Fruit fly (Drosophila melanogaster) whole organism, embryonic: Measurements from ENCODE around the gene UQCR-C2.

Source experiments
- Awh ChIP-seq: fragments of 200-800 bp; sonication (Bioruptor generic); IDR thresholded peaks from 2 replicates; pipeline ENCODE4, ENCODE4 v1.3.6; 2022; ENCODE audit warnings: missing biosample characterization, missing genetic modification characterization
- Blimp-1 ChIP-seq: fragments of 200-800 bp; sonication (Bioruptor generic); optimal IDR thresholded peaks from 3 replicates; lab custom pipeline; 2018; ENCODE audit warnings: missing biosample characterization, missing genetic modification characterization, mild to moderate bottlenecking, moderate library complexity, missing genetic modification reagents
- CG10366 ChIP-seq: fragments of 200-800 bp; sonication (Bioruptor generic); IDR thresholded peaks from 2 replicates; pipeline ENCODE4 v1.3.6; 2022; ENCODE audit warnings: missing biosample characterization, missing genetic modification characterization
- CG10543 ChIP-seq: fragments of 200-800 bp; sonication (Bioruptor generic); optimal IDR thresholded peaks from 3 replicates; lab custom pipeline; 2017; ENCODE audit warnings: missing biosample characterization, mild to moderate bottlenecking, missing genetic modification characterization, moderate library complexity
- CG10565 ChIP-seq: fragments of 200-800 bp; sonication (Bioruptor generic); optimal IDR thresholded peaks from 3 replicates; lab custom pipeline; 2016; ENCODE audit warnings: missing biosample characterization, mild to moderate bottlenecking, missing genetic modification characterization
- CG10979 ChIP-seq: fragments of 200-800 bp; sonication (Bioruptor generic); optimal IDR thresholded peaks from 2 replicates; lab custom pipeline; 2018; ENCODE audit warnings: missing biosample characterization, mild to moderate bottlenecking, missing genetic modification characterization, moderate library complexity
- CG14710 ChIP-seq: fragments of 200-800 bp; sonication (Bioruptor generic); optimal IDR thresholded peaks from 3 replicates; lab custom pipeline; 2019; ENCODE audit warnings: missing biosample characterization, mild to moderate bottlenecking, missing genetic modification characterization, moderate library complexity
- CG14860 ChIP-seq: fragments of 200-800 bp; sonication (Bioruptor generic); IDR thresholded peaks from 3 replicates; pipeline ENCODE4 v1.3.6; 2022; ENCODE audit warnings: missing biosample characterization, missing genetic modification characterization; ENCODE audit not compliant: partially characterized antibody
- CG1602 ChIP-seq: fragments of 200-800 bp; sonication (Bioruptor generic); optimal IDR thresholded peaks from 3 replicates; lab custom pipeline; 2016; ENCODE audit warnings: missing biosample characterization, missing genetic modification characterization
- CG17328 ChIP-seq: fragments of 200-800 bp; sonication (Bioruptor generic); IDR thresholded peaks from 2 replicates; pipeline ENCODE4 v1.3.6; 2022; ENCODE audit warnings: missing biosample characterization, missing genetic modification characterization
- CG17361 ChIP-seq: fragments of 200-800 bp; sonication (Bioruptor generic); IDR thresholded peaks from 3 replicates; pipeline ENCODE4 v1.3.6; 2022; ENCODE audit warnings: missing biosample characterization, missing genetic modification characterization
- CG17385 ChIP-seq: fragments of 200-800 bp; sonication (Bioruptor generic); optimal IDR thresholded peaks from 3 replicates; lab custom pipeline; 2018; ENCODE audit warnings: missing biosample characterization, mild to moderate bottlenecking, missing genetic modification characterization
- CG17612 ChIP-seq: fragments of 200-800 bp; sonication (Bioruptor generic); IDR thresholded peaks from 2 replicates; pipeline ENCODE4 v1.3.6; 2022; ENCODE audit warnings: missing biosample characterization, missing genetic modification characterization
- CG18476 ChIP-seq: fragments of 200-800 bp; sonication (Bioruptor generic); optimal IDR thresholded peaks from 2 replicates; lab custom pipeline; 2016; ENCODE audit warnings: missing biosample characterization, mild to moderate bottlenecking, missing genetic modification characterization
- CG2116 ChIP-seq: fragments of 200-800 bp; sonication (Bioruptor generic); optimal IDR thresholded peaks from 3 replicates; lab custom pipeline; 2018; ENCODE audit warnings: missing biosample characterization, mild to moderate bottlenecking, missing genetic modification characterization
- CG2712 ChIP-seq: fragments of 200-800 bp; optimal IDR thresholded peaks from 3 replicates; lab custom pipeline; 2019; ENCODE audit warnings: missing biosample characterization, mild to moderate bottlenecking, missing genetic modification characterization, moderate library complexity
- CG4282 ChIP-seq: fragments of 200-800 bp; sonication (Bioruptor generic); optimal IDR thresholded peaks from 2 replicates; lab custom pipeline; 2016; ENCODE audit warnings: missing biosample characterization, missing genetic modification characterization
- CG5953 ChIP-seq: fragments of 200-800 bp; sonication (Bioruptor generic); IDR thresholded peaks from 2 replicates; pipeline ENCODE4 v1.3.6; 2022; ENCODE audit warnings: missing biosample characterization, missing genetic modification characterization
- CG7839 ChIP-seq: fragments of 200-800 bp; sonication (Bioruptor generic); optimal IDR thresholded peaks from 3 replicates; lab custom pipeline; 2018; ENCODE audit warnings: missing biosample characterization, mild to moderate bottlenecking, missing genetic modification characterization, moderate library complexity
- CG8924 ChIP-seq: fragments of 200-800 bp; optimal IDR thresholded peaks from 3 replicates; lab custom pipeline; 2019; ENCODE audit warnings: missing biosample characterization, mild to moderate bottlenecking, missing genetic modification characterization, moderate library complexity
- CTCF ChIP-seq: fragments of 200-800 bp; sonication (Bioruptor generic); optimal IDR thresholded peaks from 2 replicates; lab custom pipeline; 2017; ENCODE audit warnings: missing biosample characterization, mild to moderate bottlenecking, missing genetic modification characterization, moderate library complexity
- Dll ChIP-seq: fragments of 200-800 bp; sonication (Bioruptor generic); IDR thresholded peaks from 4 replicates; pipeline ENCODE4 v1.3.6; 2022; ENCODE audit warnings: missing biosample characterization, missing genetic modification characterization; ENCODE audit not compliant: partially characterized antibody
- Fer1 ChIP-seq: fragments of 200-800 bp; sonication (Bioruptor generic); optimal IDR thresholded peaks from 2 replicates; lab custom pipeline; 2017; ENCODE audit warnings: missing biosample characterization, mild to moderate bottlenecking, missing genetic modification characterization
- GATAe ChIP-seq: fragments of 200-800 bp; sonication (Bioruptor generic); conservative IDR thresholded peaks from 2 replicates; pipeline ENCODE4 v1.3.6; 2022; ENCODE audit warnings: missing biosample characterization, missing genetic modification characterization
- Med ChIP-seq: fragments of 200-800 bp; sonication (Bioruptor generic); peaks from one replicate; lab custom pipeline; 2016; ENCODE audit warnings: missing biosample characterization, missing genetic modification characterization, mild to moderate bottlenecking, inconsistent platforms, moderate library complexity
- Nf-YB ChIP-seq: fragments of 200-800 bp; sonication (Bioruptor generic); optimal IDR thresholded peaks from 3 replicates; lab custom pipeline; 2019; ENCODE audit warnings: missing biosample characterization, mild to moderate bottlenecking, missing genetic modification characterization, moderate library complexity
- Side ChIP-seq: fragments of 200-800 bp; sonication (Bioruptor generic); optimal IDR thresholded peaks from 2 replicates; lab custom pipeline; 2016; ENCODE audit warnings: missing biosample characterization, missing genetic modification characterization
- Sox102F ChIP-seq: fragments of 200-800 bp; sonication (Bioruptor generic); optimal IDR thresholded peaks from 2 replicates; lab custom pipeline; 2018; ENCODE audit warnings: missing biosample characterization, mild to moderate bottlenecking, missing genetic modification characterization, moderate library complexity
- Xrp1 ChIP-seq: fragments of 200-800 bp; sonication (Bioruptor generic); IDR thresholded peaks from 2 replicates; pipeline ENCODE4 v1.3.6; 2022; ENCODE audit warnings: missing biosample characterization, missing genetic modification characterization
- ac ChIP-seq: fragments of 200-800 bp; sonication (Bioruptor generic); optimal IDR thresholded peaks from 3 replicates; lab custom pipeline; 2017; ENCODE audit warnings: missing biosample characterization, mild to moderate bottlenecking, missing genetic modification characterization
- bcd ChIP-seq: fragments of 200-800 bp; sonication (Bioruptor generic); optimal IDR thresholded peaks from 2 replicates; lab custom pipeline; 2017; ENCODE audit warnings: missing biosample characterization, mild to moderate bottlenecking, missing genetic modification characterization
- bsh ChIP-seq, 2 experiments: fragments of 200-800 bp; sonication (Bioruptor generic); optimal IDR thresholded peaks; 2 replicates each; lab custom pipeline; 2017 to 2018; ENCODE audit warnings: mild to moderate bottlenecking in 2 of 2, missing biosample characterization in 2 of 2, missing genetic modification characterization in 2 of 2, moderate library complexity in 1 of 2
- dati ChIP-seq: fragments of 200-800 bp; sonication (Bioruptor generic); IDR thresholded peaks from 2 replicates; pipeline ENCODE4 v1.3.6; 2022; ENCODE audit warnings: missing biosample characterization, missing genetic modification characterization
- dm ChIP-seq: fragments of 200-800 bp; sonication (Bioruptor generic); optimal IDR thresholded peaks from 3 replicates; lab custom pipeline; 2016; ENCODE audit warnings: missing biosample characterization, missing genetic modification characterization
- dmrt11E ChIP-seq: fragments of 200-800 bp; sonication (Bioruptor generic); optimal IDR thresholded peaks from 3 replicates; lab custom pipeline; 2018; ENCODE audit warnings: missing biosample characterization, mild to moderate bottlenecking, missing genetic modification characterization, moderate library complexity
- fd3F ChIP-seq: fragments of 200-800 bp; sonication (Bioruptor generic); optimal IDR thresholded peaks from 2 replicates; lab custom pipeline; 2018; ENCODE audit warnings: missing biosample characterization, mild to moderate bottlenecking, missing genetic modification characterization, moderate library complexity
- gcm2 ChIP-seq: fragments of 200-800 bp; sonication (Bioruptor generic); optimal IDR thresholded peaks from 2 replicates; lab custom pipeline; 2016; ENCODE audit warnings: missing biosample characterization, missing genetic modification characterization
- gro ChIP-seq: fragments of 200-800 bp; sonication (Bioruptor generic); optimal IDR thresholded peaks from 2 replicates; lab custom pipeline; 2016; ENCODE audit warnings: missing biosample characterization, missing genetic modification characterization
- nmo ChIP-seq: fragments of 200-800 bp; sonication (Bioruptor generic); optimal IDR thresholded peaks from 2 replicates; lab custom pipeline; 2018; ENCODE audit warnings: missing biosample characterization, mild to moderate bottlenecking, missing genetic modification characterization, moderate library complexity
- p53 ChIP-seq: fragments of 200-800 bp; sonication (Bioruptor generic); optimal IDR thresholded peaks from 2 replicates; lab custom pipeline; 2016; ENCODE audit warnings: missing biosample characterization, missing genetic modification characterization
- phol ChIP-seq: fragments of 200-800 bp; sonication (Bioruptor generic); optimal IDR thresholded peaks from 3 replicates; lab custom pipeline; 2018; ENCODE audit warnings: missing biosample characterization, mild to moderate bottlenecking, missing genetic modification characterization, moderate library complexity
- prd ChIP-seq, 3 experiments: fragments of >200 bp in 2 of 3; fragments of 200-800 bp in 1 of 3; sonication (Bioruptor generic) in 1 of 3; optimal IDR thresholded peaks in 2 of 3; IDR thresholded peaks in 1 of 3; 2 replicates in 2 of 3; 3 replicates in 1 of 3; pipeline versions ENCODE4 v1.3.6 to Lab custom; 2017 to 2022; ENCODE audit warnings: missing biosample characterization in 1 of 3, missing genetic modification characterization in 1 of 3
- pros ChIP-seq: fragments of 200-800 bp; sonication (Bioruptor generic); optimal IDR thresholded peaks from 3 replicates; lab custom pipeline; 2019; ENCODE audit warnings: missing biosample characterization, mild to moderate bottlenecking, missing genetic modification characterization, moderate library complexity
- row ChIP-seq: fragments of 200-800 bp; sonication (Bioruptor generic); IDR thresholded peaks from 3 replicates; pipeline ENCODE4 v1.3.6; 2022; ENCODE audit warnings: missing biosample characterization, missing genetic modification characterization
- sens ChIP-seq: fragments of 200-800 bp; sonication (Bioruptor generic); peaks from one replicate; lab custom pipeline; 2016; ENCODE audit warnings: missing biosample characterization, missing genetic modification characterization
- sqz ChIP-seq: fragments of 200-800 bp; sonication (Bioruptor generic); optimal IDR thresholded peaks from 3 replicates; lab custom pipeline; 2018; ENCODE audit warnings: missing biosample characterization, mild to moderate bottlenecking, missing genetic modification characterization
- sug ChIP-seq: fragments of 200-800 bp; optimal IDR thresholded peaks from 2 replicates; lab custom pipeline; 2019; ENCODE audit warnings: missing biosample characterization, mild to moderate bottlenecking, missing genetic modification characterization, moderate library complexity
- zfh1 ChIP-seq: fragments of 200-800 bp; sonication (Bioruptor generic); IDR thresholded peaks from 3 replicates; pipeline ENCODE4 v1.3.6; 2022; ENCODE audit warnings: missing biosample characterization, missing genetic modification characterization

Gene UQCR-C2

DNA sequence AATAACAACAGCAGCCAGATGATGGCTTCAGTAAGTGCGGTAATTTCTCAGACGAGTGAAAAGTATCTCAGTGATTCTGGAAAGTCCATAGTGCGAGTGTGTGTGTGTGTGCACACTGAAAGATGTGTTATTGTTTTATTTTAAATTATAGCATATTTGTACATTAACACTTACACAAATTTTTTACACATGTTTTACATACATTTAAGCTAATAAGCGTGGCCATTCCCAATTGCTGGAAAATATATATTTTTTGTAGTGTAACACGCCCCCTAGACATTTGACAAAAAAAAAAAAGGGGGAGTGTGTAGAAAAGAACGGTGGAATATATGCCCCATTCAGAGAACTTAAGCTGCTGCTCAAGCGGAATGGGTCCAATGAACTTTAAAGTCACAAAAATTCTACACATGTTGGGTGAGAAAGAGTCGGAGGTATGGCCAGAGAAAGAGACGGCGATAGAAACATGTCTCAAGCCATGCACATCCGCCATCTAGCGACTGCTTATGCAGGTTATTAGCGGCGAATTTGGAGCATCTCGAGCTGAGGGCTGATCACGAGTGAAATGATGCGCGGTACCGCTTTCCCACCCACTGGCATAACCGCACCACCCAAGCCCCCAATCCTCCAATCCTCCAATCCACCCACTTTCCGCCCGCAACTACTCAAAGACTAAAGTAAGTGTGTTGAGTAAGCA is 48.1 kb downstream of the UQCR-C2 start (continued):
- TF ChIP-seq CG2712 (tag; lab: Kevin White, UChicago), result peak; percentile 15
- TF ChIP-seq ac (GFP tag; lab: Kevin White, UChicago), result no peak
- peak; percentile 16 for TF ChIP-seq nmo (GFP tag; lab: Kevin White, UChicago)
- peak in 1 of 2 experiments; percentile 16 for TF ChIP-seq bsh (GFP tag; optimal IDR thresholded peaks at IDR 0.05; lab: Kevin White, UChicago)
- TF ChIP-seq prd (optimal IDR thresholded peaks at IDR 0.05; lab: Kevin White, UChicago), result no peak
- peak; percentile 61; the same call in 2 of the 3 replicates for TF ChIP-seq prd (GFP tag; IDR thresholded peaks at IDR 0.05; lab: Robert Waterston, UW)
- TF ChIP-seq p53 (GFP tag; lab: Kevin White, UChicago), result no peak
- TF ChIP-seq CG18476 (GFP tag; lab: Kevin White, UChicago), result no peak
- TF ChIP-seq Awh (GFP tag; lab: Robert Waterston, UW), result no peak
- TF ChIP-seq fd3F, result no peak
- TF ChIP-seq CG14710, result peak; percentile 25
- no peak for TF ChIP-seq GATAe (GFP tag; lab: Robert Waterston, UW)
- TF ChIP-seq CG5953, result no peak
- no peak for TF ChIP-seq CG17328 (GFP tag; lab: Robert Waterston, UW)
- peak; percentile 18; the same call in 1 of the 2 replicates for TF ChIP-seq Xrp1 (GFP tag; lab: Robert Waterston, UW)
- no peak for TF ChIP-seq bcd (GFP tag; lab: Kevin White, UChicago)
- TF ChIP-seq sens (GFP tag; lab: Kevin White, UChicago), result peak; percentile 80
- no peak for TF ChIP-seq Nf-YB (GFP tag; lab: Kevin White, UChicago)
- TF ChIP-seq dmrt11E (tag; lab: Kevin White, UChicago), result no peak
- TF ChIP-seq CTCF (GFP tag; lab: Kevin White, UChicago), result peak; percentile 77

DNA sequence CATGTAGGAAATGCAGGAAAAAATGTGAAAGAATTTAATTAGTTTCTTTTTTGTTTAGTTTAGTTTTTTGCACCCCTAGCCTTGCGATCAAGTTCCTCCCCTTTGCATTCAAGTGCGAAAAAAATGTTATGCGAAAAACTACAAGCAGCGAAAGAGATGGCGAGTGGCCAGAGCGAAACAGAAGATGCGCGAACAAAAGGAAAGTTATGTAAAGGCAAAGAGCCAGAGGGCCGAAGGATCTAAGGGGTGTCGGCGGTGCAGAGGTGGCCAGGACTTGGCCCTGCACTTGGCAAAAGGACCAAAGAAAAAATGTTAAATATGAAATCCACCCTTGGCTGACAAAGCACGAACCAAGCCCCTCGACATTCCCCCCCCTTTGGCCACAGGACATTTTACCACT is 50.2 kb downstream of the UQCR-C2 start:
- TF ChIP-seq CG17385, result no peak
- TF ChIP-seq CG5953, result no peak
- TF ChIP-seq CG7839 (tag; lab: Kevin White, UChicago), result no peak
- no peak for TF ChIP-seq dati
- TF ChIP-seq CG10565 (GFP tag; lab: Kevin White, UChicago), result no peak
- no peak for TF ChIP-seq dm
- no peak for TF ChIP-seq CG8924 (tag; lab: Kevin White, UChicago)
- TF ChIP-seq Side (GFP tag; lab: Kevin White, UChicago), result no peak
- TF ChIP-seq Fer1 (GFP tag; lab: Kevin White, UChicago), result no peak
- no peak for TF ChIP-seq Dll (GFP tag; lab: Robert Waterston, UW)
- TF ChIP-seq CG2116 (GFP tag; lab: Kevin White, UChicago), result no peak
- TF ChIP-seq gro, result no peak
- peak; percentile 53 for TF ChIP-seq sqz
- peak; percentile 84 for TF ChIP-seq pros (GFP tag; lab: Kevin White, UChicago)
- TF ChIP-seq CG14860 (GFP tag; lab: Robert Waterston, UW), result no peak
- TF ChIP-seq, all 482 proteins: peak for 2

dm6 chr3L:16634529-16634928 is 50.6 kb downstream of the UQCR-C2 start:
- peak; percentile 29; the same call in 1 of the 2 replicates for TF ChIP-seq Xrp1 (GFP tag; lab: Robert Waterston, UW)
- peak; percentile 0 for TF ChIP-seq Blimp-1 (GFP tag; lab: Kevin White, UChicago)
- no peak for TF ChIP-seq CG2712 (tag; lab: Kevin White, UChicago)
- TF ChIP-seq zfh1 (GFP tag; lab: Robert Waterston, UW), result no peak
- 0 out of 3 replicates have a peak, but pooled peaks have one; percentile 8 for TF ChIP-seq row (GFP tag; lab: Robert Waterston, UW)
- no peak for TF ChIP-seq gcm2 (GFP tag; lab: Kevin White, UChicago)
- no peak for TF ChIP-seq CG10366 (GFP tag; lab: Robert Waterston, UW)
- TF ChIP-seq CG10543, result no peak
- TF ChIP-seq CG17612, result no peak
- no peak for TF ChIP-seq CG1602 (GFP tag; lab: Kevin White, UChicago)
- TF ChIP-seq phol, result peak; percentile 1
- TF ChIP-seq CG10979 (tag; lab: Kevin White, UChicago), result peak; percentile 37
- no peak for TF ChIP-seq Med (GFP tag; lab: Kevin White, UChicago)
- no peak for TF ChIP-seq CG4282 (GFP tag; lab: Kevin White, UChicago)
- no peak for TF ChIP-seq CG17361 (GFP tag; lab: Robert Waterston, UW)
- no peak for TF ChIP-seq sug (tag; lab: Kevin White, UChicago)
- TF ChIP-seq Sox102F (GFP tag; lab: Kevin White, UChicago), result no peak
